Worm (Caenorhabditis elegans) whole organism, mixed stage, embryonic: ENCODE data around the gene irld-52.

ENCODE experiments used
- ceh-43 ChIP-seq: fragments of 200-800 bp; sonication (Bioruptor generic); optimal IDR thresholded peaks from 2 replicates; lab custom pipeline; 2018; ENCODE audit warnings: mild to moderate bottlenecking, missing genetic modification characterization, moderate library complexity, missing compliant biosample characterization
- cnd-1 ChIP-seq: fragments of 200-800 bp; sonication (Bioruptor generic); optimal IDR thresholded peaks from 2 replicates; lab custom pipeline; 2018; ENCODE audit warnings: mild to moderate bottlenecking, missing genetic modification characterization, missing compliant biosample characterization
- lsy-2 ChIP-seq: fragments of 150-350 bp; optimal IDR thresholded peaks from 2 replicates; lab custom pipeline; 2014; ENCODE audit warnings: missing biosample characterization, missing genetic modification characterization
- mab-5 ChIP-seq: fragments of 150-350 bp; optimal IDR thresholded peaks from 2 replicates; lab custom pipeline; 2014; ENCODE audit warnings: missing biosample characterization, missing genetic modification characterization
- nhr-12 ChIP-seq: fragments of 150-350 bp; optimal IDR thresholded peaks from 2 replicates; lab custom pipeline; 2014; ENCODE audit warnings: missing biosample characterization, missing genetic modification characterization
- nhr-28 ChIP-seq: fragments of 150-350 bp; optimal IDR thresholded peaks from 2 replicates; lab custom pipeline; 2014; ENCODE audit warnings: missing biosample characterization, missing genetic modification characterization
- nhr-76 ChIP-seq: sonication (generic microtip); optimal IDR thresholded peaks from 2 replicates; lab custom pipeline; 2017; ENCODE audit warnings: missing biosample characterization, missing genetic modification characterization
- pha-4 ChIP-seq: fragments of 150-350 bp; optimal IDR thresholded peaks from 2 replicates; lab custom pipeline; 2018; ENCODE audit warnings: missing biosample characterization, missing genetic modification reagents, missing genetic modification characterization
- sem-2 ChIP-seq: fragments of 200-800 bp; sonication (Bioruptor generic); optimal IDR thresholded peaks from 2 replicates; lab custom pipeline; 2018; ENCODE audit warnings: mild to moderate bottlenecking, missing genetic modification characterization, missing compliant biosample characterization
- snpc-4 ChIP-seq: fragments of 150-350 bp; optimal IDR thresholded peaks from 2 replicates; lab custom pipeline; 2014; ENCODE audit warnings: missing biosample characterization, missing genetic modification characterization
- unc-39 ChIP-seq: fragments of 150-350 bp; optimal IDR thresholded peaks from 2 replicates; lab custom pipeline; 2014; ENCODE audit warnings: missing biosample characterization, missing genetic modification characterization
- unc-62 ChIP-seq: fragments of 150-350 bp; optimal IDR thresholded peaks from 2 replicates; lab custom pipeline; 2014; ENCODE audit warnings: missing biosample characterization, missing genetic modification reagents, missing genetic modification characterization
- zip-8 ChIP-seq: fragments of 150-350 bp; optimal IDR thresholded peaks from 2 replicates; lab custom pipeline; 2014; ENCODE audit warnings: missing biosample characterization, missing genetic modification characterization
- ztf-11 ChIP-seq: fragments of 150-350 bp; optimal IDR thresholded peaks from 2 replicates; lab custom pipeline; 2014; ENCODE audit warnings: missing biosample characterization, missing genetic modification characterization

- no peak for TF ChIP-seq ztf-11
- TF ChIP-seq cnd-1 (tag; lab: Kevin White, UChicago), result no peak
- TF ChIP-seq unc-39 (tag; lab: Kevin White, UChicago), result no peak
- no peak for TF ChIP-seq nhr-12 (tag; lab: Kevin White, UChicago)
- no peak for TF ChIP-seq snpc-4 (tag; lab: Kevin White, UChicago)
- no peak for TF ChIP-seq ceh-43 (GFP tag; lab: Kevin White, UChicago)
- TF ChIP-seq nhr-76, result no peak
- no peak for TF ChIP-seq zip-8
- no peak for TF ChIP-seq lsy-2 (tag; lab: Kevin White, UChicago)
- no peak for TF ChIP-seq sem-2 (GFP tag; lab: Kevin White, UChicago)
- TF ChIP-seq mab-5 (tag; lab: Kevin White, UChicago), result no peak
- TF ChIP-seq unc-62, result no peak
- no peak for TF ChIP-seq pha-4 (tag; lab: Kevin White, UChicago)
- no peak for TF ChIP-seq nhr-28 (tag; lab: Kevin White, UChicago)
Measured at ce11 chrV:15829907-15830306, 50.4 kb downstream of the irld-52 start, which contains the start of gene srbc-55.
